Worm (Caenorhabditis elegans): ENCODE measurements around the gene srh-67.

srh-67 gene

ce11 chrII:12494556-12495131 is 14.1 kb upstream of the srh-67 start, which contains the start of gene col-85 (continued):
- no peak for TF ChIP-seq aly-2 (tag; optimal IDR thresholded peaks at IDR 0.05)
- TF ChIP-seq nhr-10 (tag; optimal IDR thresholded peaks at IDR 0.05), result no peak
- TF ChIP-seq skn-1 (tag; optimal IDR thresholded peaks at IDR 0.05), result no peak
- TF ChIP-seq gmeb-1 (tag; optimal IDR thresholded peaks at IDR 0.05), result peak; percentile 69
- no peak for TF ChIP-seq ztf-4 (tag; optimal IDR thresholded peaks at IDR 0.05)
- no peak for TF ChIP-seq nhr-77 (tag; optimal IDR thresholded peaks at IDR 0.05)
- TF ChIP-seq nhr-25 (tag; optimal IDR thresholded peaks at IDR 0.05), result no peak
- peak; percentile 92 for TF ChIP-seq snpc-4 (tag; optimal IDR thresholded peaks at IDR 0.05)
- TF ChIP-seq nhr-23 (tag; optimal IDR thresholded peaks at IDR 0.05), result no peak
- TF ChIP-seq egl-27 (tag; optimal IDR thresholded peaks at IDR 0.05), result peak; percentile 53
- peak; percentile 68 to 70 for TF ChIP-seq lsy-2 (tag; optimal IDR thresholded peaks at IDR 0.05)
- peak; percentile 71 for TF ChIP-seq unc-55 (GFP tag; optimal IDR thresholded peaks at IDR 0.05)
- TF ChIP-seq ceh-82 (tag; optimal IDR thresholded peaks at IDR 0.05), result no peak
- TF ChIP-seq ztf-1 (GFP tag; conservative IDR thresholded peaks at IDR 0.05), result no peak
- no peak for TF ChIP-seq nhr-12 (tag; optimal IDR thresholded peaks at IDR 0.05)
- TF ChIP-seq lin-13 (GFP tag; optimal IDR thresholded peaks at IDR 0.05), result no peak

- TF ChIP-seq ztf-11 (tag; optimal IDR thresholded peaks at IDR 0.05) (no peak), zag-1 (tag; optimal IDR thresholded peaks at IDR 0.05) (no peak), ztf-4 (tag; optimal IDR thresholded peaks at IDR 0.05) (no peak), lin-11 (tag; optimal IDR thresholded peaks at IDR 0.05) (no peak), alr-1 (tag; optimal IDR thresholded peaks at IDR 0.05) (no peak), sem-4 (tag; optimal IDR thresholded peaks at IDR 0.05) (no peak), nhr-11 (tag; optimal IDR thresholded peaks at IDR 0.05) (no peak), C34F6.9 (tag; optimal IDR thresholded peaks at IDR 0.05) (no peak), nhr-12 (tag; optimal IDR thresholded peaks at IDR 0.05) (no peak), elt-1 (tag; optimal IDR thresholded peaks at IDR 0.05) (no peak), egl-27 (tag; optimal IDR thresholded peaks at IDR 0.05) (no peak), fos-1 (tag; optimal IDR thresholded peaks at IDR 0.05) (no peak), crh-2 (tag; optimal IDR thresholded peaks at IDR 0.05) (no peak), nhr-6 (tag; optimal IDR thresholded peaks at IDR 0.05) (no peak), lin-13 (GFP tag; optimal IDR thresholded peaks at IDR 0.05) (no peak), ceh-16 (tag; optimal IDR thresholded peaks at IDR 0.05) (no peak), nhr-237 (tag; optimal IDR thresholded peaks at IDR 0.05) (no peak), ceh-82 (tag; optimal IDR thresholded peaks at IDR 0.05) (no peak)
Measured at ce11 chrII:12496981-12497380, 11.8 kb upstream of the srh-67 start, which contains the start of gene T21B4.3. Gene T21B4.3, minus strand, starts transcription at chrII:12497081.

ce11 chrII:12499969-12500368 is 8.8 kb upstream of the srh-67 start:
- TF ChIP-seq nhr-11 (tag; optimal IDR thresholded peaks at IDR 0.05) (no peak), alr-1 (tag; optimal IDR thresholded peaks at IDR 0.05) (no peak), ceh-82 (tag; optimal IDR thresholded peaks at IDR 0.05) (no peak), blmp-1 (tag; optimal IDR thresholded peaks at IDR 0.05; ENCODE audit: insufficient read depth) (no peak), sma-9 (GFP tag; optimal IDR thresholded peaks at IDR 0.05) (no peak), sma-9 (tag; optimal IDR thresholded peaks at IDR 0.05) (no peak), fos-1 (tag; optimal IDR thresholded peaks at IDR 0.05) (no peak), mab-5 (tag; optimal IDR thresholded peaks at IDR 0.05) (no peak), ztf-4 (tag; optimal IDR thresholded peaks at IDR 0.05) (no peak), unc-62 (GFP tag; optimal IDR thresholded peaks at IDR 0.05) (no peak), zag-1 (tag; optimal IDR thresholded peaks at IDR 0.05) (no peak), nhr-25 (tag; optimal IDR thresholded peaks at IDR 0.05) (no peak), R02D3.7 (tag; optimal IDR thresholded peaks at IDR 0.05) (no peak), elt-3 (tag; optimal IDR thresholded peaks at IDR 0.05) (no peak), skn-1 (tag; optimal IDR thresholded peaks at IDR 0.05) (no peak), gmeb-1 (tag; optimal IDR thresholded peaks at IDR 0.05) (no peak)

ce11 chrII:12502784-12503183 is 6.0 kb upstream of the srh-67 start, which contains the start of gene ador-1:
Gene ador-1, minus strand, starts transcription at chrII:12502884.
- TF ChIP-seq dmd-4 (tag; optimal IDR thresholded peaks at IDR 0.05), result no peak
- no peak for TF ChIP-seq nhr-129 (tag; optimal IDR thresholded peaks at IDR 0.05)
- no peak for TF ChIP-seq fos-1 (tag; optimal IDR thresholded peaks at IDR 0.05)
- TF ChIP-seq nhr-237 (tag; optimal IDR thresholded peaks at IDR 0.05), result no peak
- no peak for TF ChIP-seq lin-13 (GFP tag; optimal IDR thresholded peaks at IDR 0.05)
- no peak for TF ChIP-seq snpc-4 (tag; optimal IDR thresholded peaks at IDR 0.05)
- TF ChIP-seq nhr-77 (tag; optimal IDR thresholded peaks at IDR 0.05), result no peak
- no peak for TF ChIP-seq ZK546.5 (tag; optimal IDR thresholded peaks at IDR 0.05)
- TF ChIP-seq Y55F3AM.14 (GFP tag; optimal IDR thresholded peaks at IDR 0.05), result no peak
- no peak for TF ChIP-seq ztf-11 (tag; optimal IDR thresholded peaks at IDR 0.05)
- TF ChIP-seq C34F6.9 (tag; optimal IDR thresholded peaks at IDR 0.05), result no peak
- no peak for TF ChIP-seq F13H6.1 (tag; optimal IDR thresholded peaks at IDR 0.05)
- no peak for TF ChIP-seq R02D3.7 (tag; optimal IDR thresholded peaks at IDR 0.05)
- TF ChIP-seq unc-62 (GFP tag; optimal IDR thresholded peaks at IDR 0.05), result no peak
- no peak for TF ChIP-seq nhr-21 (tag; optimal IDR thresholded peaks at IDR 0.05)
- TF ChIP-seq ztf-1 (GFP tag; conservative IDR thresholded peaks at IDR 0.05), result no peak
- no peak for TF ChIP-seq unc-55 (GFP tag; optimal IDR thresholded peaks at IDR 0.05)
- TF ChIP-seq sma-3 (GFP tag; optimal IDR thresholded peaks at IDR 0.05), result no peak
